Fruit fly (Drosophila melanogaster) whole organism, embryonic: ENCODE measurements around the gene crc.

Experiments
- CG14860 ChIP-seq: fragments of 200-800 bp; sonication (Bioruptor generic); IDR thresholded peaks from 3 replicates; pipeline ENCODE4 v1.3.6; 2022; ENCODE audit warnings: missing biosample characterization, missing genetic modification characterization; ENCODE audit not compliant: partially characterized antibody
- Dip2 ChIP-seq: fragments of 200-800 bp; sonication (Bioruptor generic); IDR thresholded peaks from 2 replicates; pipeline ENCODE4 v1.3.6; 2022; ENCODE audit warnings: missing biosample characterization, missing genetic modification characterization
- Max ChIP-seq: fragments of 200-800 bp; sonication (Bioruptor generic); optimal IDR thresholded peaks from 2 replicates; lab custom pipeline; 2016; ENCODE audit warnings: missing biosample characterization, mild to moderate bottlenecking, missing genetic modification characterization

dm6 chr2L:21310427-21311199 is at the start of gene crc:
- TF ChIP-seq CG14860 (GFP tag; lab: Robert Waterston, UW) (no peak; the same call in 1 of the 3 replicates), Max (GFP tag; lab: Kevin White, UChicago) (no peak), Dip2 (GFP tag; lab: Robert Waterston, UW) (no peak)
